Worm (Caenorhabditis elegans): ENCODE measurements around the gene zip-9.

zip-9 gene

ce11 chrV:10942161-10942560 is at the start of gene zip-9:
TSS of gene zip-9 (plus strand) at chrV:10942461.
- TF ChIP-seq nhr-12 (tag; optimal IDR thresholded peaks at IDR 0.05) (no peak), Y55F3AM.14 (GFP tag; optimal IDR thresholded peaks at IDR 0.05) (no peak), peb-1 (tag; optimal IDR thresholded peaks at IDR 0.05) (no peak), elt-3 (tag; optimal IDR thresholded peaks at IDR 0.05) (no peak), nhr-237 (tag; optimal IDR thresholded peaks at IDR 0.05) (no peak), gmeb-1 (tag; optimal IDR thresholded peaks at IDR 0.05) (no peak), nhr-21 (tag; optimal IDR thresholded peaks at IDR 0.05) (no peak), nhr-23 (tag; optimal IDR thresholded peaks at IDR 0.05) (no peak), nhr-129 (tag; optimal IDR thresholded peaks at IDR 0.05) (no peak), C34F6.9 (tag; optimal IDR thresholded peaks at IDR 0.05) (no peak), nhr-10 (tag; optimal IDR thresholded peaks at IDR 0.05) (no peak), dmd-4 (tag; optimal IDR thresholded peaks at IDR 0.05) (no peak), unc-55 (GFP tag; optimal IDR thresholded peaks at IDR 0.05) (no peak), ceh-16 (tag; optimal IDR thresholded peaks at IDR 0.05) (no peak), sma-9 (GFP tag; optimal IDR thresholded peaks at IDR 0.05) (no peak), sma-9 (tag; optimal IDR thresholded peaks at IDR 0.05) (no peak)

ce11 chrV:10893510-10894128 is 48.6 kb upstream of the zip-9 start, which contains the start of gene F32D8.4:
TSS of gene F32D8.4 (minus strand) at chrV:10893560.
- TF ChIP-seq mbf-1 (tag; optimal IDR thresholded peaks at IDR 0.05) (no peak), F13H6.1 (tag; optimal IDR thresholded peaks at IDR 0.05) (no peak), ztf-4 (tag; optimal IDR thresholded peaks at IDR 0.05) (no peak), mab-5 (tag; optimal IDR thresholded peaks at IDR 0.05) (no peak), ztf-11 (tag; optimal IDR thresholded peaks at IDR 0.05) (no peak), elt-1 (tag; optimal IDR thresholded peaks at IDR 0.05) (no peak), gmeb-1 (tag; optimal IDR thresholded peaks at IDR 0.05) (no peak), lin-13 (GFP tag; optimal IDR thresholded peaks at IDR 0.05) (no peak)

- peak; percentile 69 for TF ChIP-seq nhr-21 (tag; optimal IDR thresholded peaks at IDR 0.05)
- TF ChIP-seq gmeb-1 (tag; optimal IDR thresholded peaks at IDR 0.05): peak; percentile 81
- peak; percentile 56 for TF ChIP-seq lin-11 (tag; optimal IDR thresholded peaks at IDR 0.05)
- TF ChIP-seq F13H6.1 (tag; optimal IDR thresholded peaks at IDR 0.05): peak; percentile 85
- no peak for TF ChIP-seq mdl-1 (tag; optimal IDR thresholded peaks at IDR 0.05)
- peak; percentile 29 for TF ChIP-seq ceh-82 (tag; optimal IDR thresholded peaks at IDR 0.05)
- peak; percentile 84 for TF ChIP-seq nhr-6 (tag; optimal IDR thresholded peaks at IDR 0.05)
- TF ChIP-seq sma-3 (GFP tag; optimal IDR thresholded peaks at IDR 0.05): peak; percentile 84
- peak; percentile 88 for TF ChIP-seq unc-55 (GFP tag; optimal IDR thresholded peaks at IDR 0.05)
- TF ChIP-seq aly-2 (tag; optimal IDR thresholded peaks at IDR 0.05): no peak
- TF ChIP-seq crh-2 (tag; optimal IDR thresholded peaks at IDR 0.05): peak; percentile 94
- peak; percentile 74 for TF ChIP-seq sem-4 (tag; optimal IDR thresholded peaks at IDR 0.05)
- peak; percentile 60 for TF ChIP-seq ztf-4 (tag; optimal IDR thresholded peaks at IDR 0.05)
- TF ChIP-seq lin-39 (tag; optimal IDR thresholded peaks at IDR 0.05): no peak
- peak; percentile 93 for TF ChIP-seq C34F6.9 (tag; optimal IDR thresholded peaks at IDR 0.05)
- peak; percentile 75 for TF ChIP-seq snpc-4 (tag; optimal IDR thresholded peaks at IDR 0.05)
- no peak for TF ChIP-seq nhr-11 (tag; optimal IDR thresholded peaks at IDR 0.05)
- peak; percentile 2 for TF ChIP-seq egl-27 (tag; optimal IDR thresholded peaks at IDR 0.05)
- no peak for TF ChIP-seq unc-39 (tag; optimal IDR thresholded peaks at IDR 0.05)
- peak; percentile 73 for TF ChIP-seq ZK546.5 (tag; optimal IDR thresholded peaks at IDR 0.05)
- peak; percentile 93 for TF ChIP-seq sma-9 (GFP tag; optimal IDR thresholded peaks at IDR 0.05)
- TF ChIP-seq sma-9 (tag; optimal IDR thresholded peaks at IDR 0.05): no peak
- no peak for TF ChIP-seq nhr-10 (tag; optimal IDR thresholded peaks at IDR 0.05)
- TF ChIP-seq elt-1 (tag; optimal IDR thresholded peaks at IDR 0.05): no peak
- peak; percentile 23 for TF ChIP-seq mab-5 (tag; optimal IDR thresholded peaks at IDR 0.05)
- no peak for TF ChIP-seq ztf-11 (tag; optimal IDR thresholded peaks at IDR 0.05)
- no peak for TF ChIP-seq unc-62 (GFP tag; optimal IDR thresholded peaks at IDR 0.05)
- peak; percentile 59 for TF ChIP-seq fos-1 (tag; optimal IDR thresholded peaks at IDR 0.05)
- no peak for TF ChIP-seq zag-1 (tag; optimal IDR thresholded peaks at IDR 0.05)
- TF ChIP-seq alr-1 (tag; optimal IDR thresholded peaks at IDR 0.05): no peak
- TF ChIP-seq nhr-129 (tag; optimal IDR thresholded peaks at IDR 0.05): peak; percentile 81
- TF ChIP-seq nhr-25 (tag; optimal IDR thresholded peaks at IDR 0.05): peak; percentile 76
- peak; percentile 56 to 89 for TF ChIP-seq lsy-2 (tag; optimal IDR thresholded peaks at IDR 0.05)
- peak; percentile 70 for TF ChIP-seq blmp-1 (tag; optimal IDR thresholded peaks at IDR 0.05; ENCODE audit: insufficient read depth)
- peak; percentile 85 for TF ChIP-seq lin-13 (GFP tag; optimal IDR thresholded peaks at IDR 0.05)
Measured at ce11 chrV:10894601-10895000, 47.7 kb upstream of the zip-9 start, which contains the start of the genes F32D8.14 and F32D8.5. TSS of gene F32D8.14 (minus strand) at chrV:10894788. TSS of gene F32D8.5 (plus strand) at chrV:10894800.
